Worm (Caenorhabditis elegans) whole organism, L3 larva: Measurements from ENCODE around the gene pacs-1.
A peak's percentile ranks its signal among the peaks of the same experiment; 100 is the strongest.

ENCODE experiments used
- R02D3.7 ChIP-seq: fragments of 150-350 bp; optimal IDR thresholded peaks from 2 replicates; lab custom pipeline; 2014; ENCODE audit warnings: missing biosample characterization, missing genetic modification characterization
- ZK546.5 ChIP-seq: sonication (generic microtip); optimal IDR thresholded peaks from 2 replicates; lab custom pipeline; 2017; ENCODE audit warnings: missing biosample characterization, missing genetic modification characterization
- aly-2 ChIP-seq: fragments of 150-350 bp; optimal IDR thresholded peaks from 2 replicates; lab custom pipeline; 2014; ENCODE audit warnings: missing biosample characterization, missing genetic modification characterization
- ama-1 ChIP-seq: fragments of 150-350 bp; optimal IDR thresholded peaks from 2 replicates; lab custom pipeline; 2018
- ceh-28 ChIP-seq: fragments of 150-350 bp; optimal IDR thresholded peaks from 2 replicates; lab custom pipeline; 2014; ENCODE audit warnings: missing biosample characterization, missing genetic modification reagents, missing genetic modification characterization
- ceh-82 ChIP-seq: fragments of 150-350 bp; optimal IDR thresholded peaks from 2 replicates; lab custom pipeline; 2014; ENCODE audit warnings: missing biosample characterization, missing genetic modification characterization
- daf-12 ChIP-seq: fragments of 150-350 bp; optimal IDR thresholded peaks from 2 replicates; lab custom pipeline; 2014; ENCODE audit warnings: missing biosample characterization, missing genetic modification reagents, missing genetic modification characterization
- egl-27 ChIP-seq: sonication (generic microtip); optimal IDR thresholded peaks from 4 replicates; lab custom pipeline; 2017; ENCODE audit warnings: missing biosample characterization, missing genetic modification reagents, missing genetic modification characterization
- egl-5 ChIP-seq: fragments of 150-350 bp; optimal IDR thresholded peaks from 2 replicates; lab custom pipeline; 2017; ENCODE audit warnings: missing biosample characterization, missing genetic modification reagents, missing genetic modification characterization, inconsistent platforms
- elt-1 ChIP-seq: fragments of 150-350 bp; optimal IDR thresholded peaks from 2 replicates; lab custom pipeline; 2014; ENCODE audit warnings: missing biosample characterization, missing genetic modification characterization
- elt-2 ChIP-seq: sonication (generic microtip); optimal IDR thresholded peaks from 2 replicates; lab custom pipeline; 2016; ENCODE audit warnings: missing genetic modification reagents, mild to moderate bottlenecking, missing genetic modification characterization, missing compliant biosample characterization
- eor-1 ChIP-seq, 2 experiments: fragments of 150-350 bp; optimal IDR thresholded peaks; 2 replicates each; lab custom pipeline; 2014 to 2018; ENCODE audit warnings: missing biosample characterization in 2 of 2, missing genetic modification characterization in 2 of 2
- fkh-10 ChIP-seq: sonication (generic microtip); optimal IDR thresholded peaks from 2 replicates; lab custom pipeline; 2017; ENCODE audit warnings: missing biosample characterization, missing genetic modification reagents, missing genetic modification characterization
- fkh-2 ChIP-seq: fragments of 150-350 bp; optimal IDR thresholded peaks from 2 replicates; lab custom pipeline; 2014; ENCODE audit warnings: missing biosample characterization, missing genetic modification reagents, missing genetic modification characterization
- fos-1 ChIP-seq: fragments of 150-350 bp; optimal IDR thresholded peaks from 2 replicates; lab custom pipeline; 2014; ENCODE audit warnings: missing biosample characterization, missing genetic modification characterization
- hmg-11 ChIP-seq: sonication (generic microtip); optimal IDR thresholded peaks from 2 replicates; lab custom pipeline; 2016; ENCODE audit warnings: missing genetic modification characterization, missing compliant biosample characterization
- jun-1 ChIP-seq: fragments of 150-350 bp; optimal IDR thresholded peaks from 2 replicates; lab custom pipeline; 2014; ENCODE audit warnings: missing biosample characterization, missing genetic modification reagents, missing genetic modification characterization
- lin-15B ChIP-seq: fragments of 150-350 bp; optimal IDR thresholded peaks from 2 replicates; lab custom pipeline; 2014; ENCODE audit warnings: missing biosample characterization, missing genetic modification characterization
- lin-39 ChIP-seq: fragments of 150-350 bp; optimal IDR thresholded peaks from 2 replicates; lab custom pipeline; 2018; ENCODE audit warnings: missing biosample characterization, missing genetic modification reagents, missing genetic modification characterization
- lsy-12 ChIP-seq: sonication (generic microtip); optimal IDR thresholded peaks from 2 replicates; lab custom pipeline; 2016; ENCODE audit warnings: mild to moderate bottlenecking, missing genetic modification characterization, missing compliant biosample characterization
- mml-1 ChIP-seq: fragments of 150-350 bp; sonication (generic microtip); optimal IDR thresholded peaks from 3 replicates; lab custom pipeline; 2014; ENCODE audit warnings: missing biosample characterization, missing genetic modification characterization
- nfya-1 ChIP-seq: sonication (generic microtip); optimal IDR thresholded peaks from 2 replicates; lab custom pipeline; 2017; ENCODE audit warnings: missing genetic modification characterization, mild to moderate bottlenecking, missing compliant biosample characterization, antibody characterized with exemption, moderate library complexity; ENCODE audit not compliant: insufficient read depth
- nhr-11 ChIP-seq: fragments of 150-350 bp; optimal IDR thresholded peaks from 2 replicates; lab custom pipeline; 2014; ENCODE audit warnings: missing biosample characterization, missing genetic modification characterization
- nhr-12 ChIP-seq: fragments of 150-350 bp; optimal IDR thresholded peaks from 2 replicates; lab custom pipeline; 2014; ENCODE audit warnings: missing biosample characterization, missing genetic modification characterization
- nhr-23 ChIP-seq: fragments of 150-350 bp; optimal IDR thresholded peaks from 2 replicates; lab custom pipeline; 2014; ENCODE audit warnings: missing biosample characterization, missing genetic modification reagents, missing genetic modification characterization
- nhr-237 ChIP-seq: fragments of 150-350 bp; optimal IDR thresholded peaks from 2 replicates; lab custom pipeline; 2014; ENCODE audit warnings: missing biosample characterization, missing genetic modification characterization
- nhr-25 ChIP-seq: sonication (generic microtip); optimal IDR thresholded peaks from 2 replicates; lab custom pipeline; 2017; ENCODE audit warnings: missing biosample characterization, missing genetic modification characterization
- nhr-28 ChIP-seq: fragments of 150-350 bp; optimal IDR thresholded peaks from 2 replicates; lab custom pipeline; 2014; ENCODE audit warnings: missing biosample characterization, missing genetic modification characterization
- nhr-43 ChIP-seq: sonication (generic microtip); optimal IDR thresholded peaks from 2 replicates; lab custom pipeline; 2016; ENCODE audit warnings: mild to moderate bottlenecking, missing genetic modification characterization, missing compliant biosample characterization; ENCODE audit not compliant: poor library complexity, severe bottlenecking
- nhr-67 ChIP-seq: fragments of 150-350 bp; optimal IDR thresholded peaks from 2 replicates; lab custom pipeline; 2014; ENCODE audit warnings: missing biosample characterization, missing genetic modification characterization
- nhr-77 ChIP-seq: fragments of 150-350 bp; optimal IDR thresholded peaks from 2 replicates; lab custom pipeline; 2014; ENCODE audit warnings: missing biosample characterization, missing genetic modification characterization
- pha-4 ChIP-seq: fragments of 150-350 bp; optimal IDR thresholded peaks from 2 replicates; lab custom pipeline; 2014; ENCODE audit warnings: missing biosample characterization, missing genetic modification reagents, missing genetic modification characterization
- pqm-1 ChIP-seq: fragments of 150-350 bp; optimal IDR thresholded peaks from 2 replicates; lab custom pipeline; 2017; ENCODE audit warnings: missing biosample characterization, missing genetic modification characterization, inconsistent platforms
- sea-2 ChIP-seq: fragments of 150-350 bp; sonication (generic microtip); optimal IDR thresholded peaks from 4 replicates; lab custom pipeline; 2014; ENCODE audit warnings: missing biosample characterization, missing genetic modification reagents, missing genetic modification characterization
- tbx-2 ChIP-seq: sonication (generic microtip); optimal IDR thresholded peaks from 2 replicates; lab custom pipeline; 2016; ENCODE audit warnings: mild to moderate bottlenecking, missing genetic modification characterization, missing compliant biosample characterization
- unc-39 ChIP-seq: sonication (generic microtip); optimal IDR thresholded peaks from 4 replicates; lab custom pipeline; 2017; ENCODE audit warnings: missing biosample characterization, missing genetic modification characterization
- unc-62 ChIP-seq: fragments of 150-350 bp; sonication (generic microtip); optimal IDR thresholded peaks from 4 replicates; lab custom pipeline; 2014; ENCODE audit warnings: missing biosample characterization, missing genetic modification reagents, missing genetic modification characterization
- zag-1 ChIP-seq: fragments of 150-350 bp; optimal IDR thresholded peaks from 2 replicates; lab custom pipeline; 2014; ENCODE audit warnings: missing biosample characterization, missing genetic modification characterization
- ztf-11 ChIP-seq: fragments of 150-350 bp; optimal IDR thresholded peaks from 2 replicates; lab custom pipeline; 2014; ENCODE audit warnings: missing biosample characterization, missing genetic modification characterization
- ztf-4 ChIP-seq: fragments of 150-350 bp; optimal IDR thresholded peaks from 2 replicates; lab custom pipeline; 2014; ENCODE audit warnings: missing biosample characterization, missing genetic modification characterization

Gene pacs-1

DNA sequence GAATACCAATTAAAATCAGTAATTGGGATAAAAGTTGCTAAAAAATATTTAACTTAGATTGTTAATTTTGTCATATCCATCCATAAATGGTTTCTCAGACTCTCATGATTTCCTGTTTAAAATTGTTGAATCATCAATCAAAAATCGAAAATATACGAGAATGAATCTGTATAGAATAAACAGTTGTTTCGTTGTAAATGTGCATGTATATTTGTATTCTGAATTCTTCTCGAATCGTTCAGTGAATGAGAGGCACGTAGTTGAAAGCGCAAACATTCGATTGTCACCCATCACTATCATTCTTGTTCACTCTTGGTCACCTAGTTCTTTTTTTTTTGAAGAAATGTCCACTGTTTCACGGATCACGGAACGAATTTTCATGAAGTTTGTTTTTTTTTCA is 32.9 kb upstream of the pacs-1 start, which contains the start of gene ptd-2:
ptd-2 (plus strand) TSS at position 301 of the 400 bp plus-strand sequence.
- TF ChIP-seq ZK546.5 (no peak), ceh-82 (no peak), unc-39 (tag; lab: Kevin White, UChicago) (no peak), unc-62 (GFP tag; lab: Kevin White, UChicago) (no peak), nhr-237 (no peak), egl-5 (tag; lab: Kevin White, UChicago) (no peak), jun-1 (tag; lab: Kevin White, UChicago) (no peak), ztf-4 (tag; lab: Kevin White, UChicago) (no peak), lsy-12 (tag; lab: Kevin White, UChicago) (no peak), R02D3.7 (no peak), pha-4 (no peak), daf-12 (tag; lab: Kevin White, UChicago) (no peak), tbx-2 (tag; lab: Kevin White, UChicago) (no peak), fos-1 (tag; lab: Kevin White, UChicago) (no peak), nhr-77 (tag; lab: Kevin White, UChicago) (no peak), fkh-2 (no peak), nhr-11 (tag; lab: Kevin White, UChicago) (no peak), elt-1 (no peak)

DNA sequence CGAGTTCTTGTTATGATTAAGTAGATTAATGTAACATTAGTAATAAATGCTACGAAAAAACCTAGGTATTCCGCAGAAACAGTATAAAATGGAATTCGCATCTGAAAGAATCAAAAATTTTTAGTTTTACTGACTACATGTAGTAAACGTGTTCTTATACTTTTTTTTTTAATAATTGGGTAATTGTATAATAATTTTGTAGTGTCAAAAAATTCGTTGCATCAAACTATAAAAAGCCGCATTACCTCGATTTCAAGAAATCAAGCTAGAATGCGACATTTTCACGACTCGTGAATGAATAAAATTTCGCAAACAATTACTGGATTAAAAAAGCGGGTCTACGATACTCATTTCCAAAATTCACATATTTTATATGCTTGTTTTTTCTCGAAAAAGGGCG is 32.1 kb upstream of the pacs-1 start, which contains the start of gene str-94:
str-94 (minus strand) TSS at position 101 of the 400 bp plus-strand sequence.
- TF ChIP-seq zag-1 (tag; lab: Kevin White, UChicago) (no peak), ceh-82 (no peak), fkh-2 (no peak), ama-1 (lab: Kevin White, UChicago) (no peak), unc-39 (tag; lab: Kevin White, UChicago) (no peak), nhr-12 (tag; lab: Kevin White, UChicago) (no peak), eor-1 (tag; optimal IDR thresholded peaks at IDR 0.05; lab: Kevin White, UChicago) (no peak), elt-2 (tag; lab: Kevin White, UChicago) (no peak), ZK546.5 (no peak), elt-1 (no peak), egl-27 (tag; lab: Kevin White, UChicago) (no peak)

DNA sequence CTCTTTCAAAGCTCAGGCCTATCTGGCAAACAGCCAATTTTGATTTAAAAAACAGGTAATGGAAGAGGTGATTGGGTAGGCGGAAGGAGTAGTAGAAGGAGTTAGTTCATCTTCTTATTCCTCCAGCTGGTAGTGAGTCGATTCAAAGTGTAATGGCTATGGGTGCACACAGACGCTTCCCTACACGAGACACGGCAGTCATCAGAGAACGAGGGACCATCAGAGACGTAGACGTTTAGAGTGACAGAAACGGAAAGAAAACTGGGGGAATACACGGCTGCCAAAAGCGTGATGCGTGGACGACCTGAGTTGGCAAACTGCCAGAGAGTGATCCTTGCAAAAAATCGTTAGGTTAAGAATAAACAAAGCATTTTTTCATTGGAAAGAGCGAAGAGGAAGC is 30.4 kb upstream of the pacs-1 start:
- TF ChIP-seq nhr-12 (tag; lab: Kevin White, UChicago) (no peak), hmg-11 (tag; lab: Kevin White, UChicago) (peak; percentile 37), lin-39 (tag; lab: Kevin White, UChicago) (peak; percentile 56), nfya-1 (peak; percentile 43)

DNA sequence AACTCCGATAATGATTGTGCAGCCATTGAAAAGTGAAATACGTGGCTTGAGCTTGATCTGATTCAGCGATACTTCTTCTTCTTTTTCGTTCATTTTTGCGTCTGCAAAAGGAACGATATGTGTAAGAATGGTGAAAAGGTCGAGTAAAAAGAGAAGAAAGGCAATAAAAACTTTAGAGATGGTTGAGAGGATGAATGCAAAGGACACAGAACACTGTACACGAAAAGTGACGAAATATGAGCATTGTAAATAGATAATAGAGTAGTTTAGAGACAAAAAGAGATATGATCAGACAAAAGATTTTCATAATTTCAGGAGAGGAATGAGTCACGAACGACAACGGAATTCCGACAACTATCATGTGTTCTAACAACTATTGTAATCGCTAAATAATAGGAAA is 29.2 kb upstream of the pacs-1 start, which contains the start of gene aat-2:
aat-2 (minus strand) TSS at position 101 of the 400 bp plus-strand sequence.
- TF ChIP-seq fos-1 (tag; lab: Kevin White, UChicago) (no peak), aly-2 (no peak), zag-1 (tag; lab: Kevin White, UChicago) (no peak), ZK546.5 (no peak), pha-4 (no peak), hmg-11 (tag; lab: Kevin White, UChicago) (no peak), ztf-4 (tag; lab: Kevin White, UChicago) (no peak), nhr-25 (tag; lab: Kevin White, UChicago) (no peak), nhr-28 (tag; lab: Kevin White, UChicago) (no peak), ztf-11 (tag; lab: Kevin White, UChicago) (no peak)
- TF ChIP-seq, all 47 proteins: peak for 0

DNA sequence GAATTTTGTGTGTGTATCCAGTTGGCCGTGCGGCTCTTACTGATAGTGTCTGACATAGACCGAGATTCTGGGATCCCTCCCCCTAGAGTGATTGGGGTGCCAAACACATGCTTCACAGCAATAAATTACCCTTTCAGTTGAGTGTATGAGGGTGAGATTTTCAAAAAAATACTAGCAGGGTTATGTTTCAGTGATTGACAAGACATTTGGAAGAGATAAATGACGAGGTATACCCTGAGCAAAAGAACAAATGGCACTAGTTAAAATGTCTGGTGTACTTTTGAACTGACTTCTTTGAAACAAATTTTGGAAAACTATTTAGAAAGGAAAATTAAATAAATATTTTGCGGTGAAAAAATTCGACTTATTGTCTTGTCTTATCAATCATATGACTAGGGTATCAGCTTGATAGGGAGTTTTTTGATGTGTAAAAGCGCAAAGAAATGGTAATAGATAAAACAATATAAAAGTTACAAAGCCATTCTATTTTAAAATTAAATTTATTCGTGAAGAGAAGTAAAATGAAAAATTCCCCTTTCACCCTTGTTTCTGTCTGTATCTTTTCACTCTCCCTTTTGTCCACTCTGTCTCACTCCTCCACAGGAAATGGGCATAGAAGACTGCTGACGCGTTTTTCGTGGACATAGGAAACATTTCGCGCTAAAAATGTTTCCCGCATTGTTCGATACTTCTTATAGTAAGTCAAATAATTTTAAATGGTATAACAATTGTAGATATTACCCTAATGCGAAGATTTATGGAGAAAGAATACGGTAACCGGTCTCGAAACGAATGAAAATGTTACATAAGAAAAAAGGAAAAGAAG is 26.3 kb upstream of the pacs-1 start, which contains the start of gene glo-4:
glo-4 (minus strand) TSS at position 51 of the 826 bp plus-strand sequence.
- TF ChIP-seq daf-12 (tag; lab: Kevin White, UChicago) (no peak), pqm-1 (tag; lab: Kevin White, UChicago) (peak; percentile 28), tbx-2 (tag; lab: Kevin White, UChicago) (peak; percentile 59), nfya-1 (peak; percentile 79), nhr-23 (tag; lab: Kevin White, UChicago) (peak; percentile 88), fkh-10 (GFP tag; lab: Kevin White, UChicago) (peak; percentile 85), aly-2 (no peak), hmg-11 (tag; lab: Kevin White, UChicago) (peak; percentile 60), lsy-12 (tag; lab: Kevin White, UChicago) (peak; percentile 28), ceh-28 (tag; lab: Kevin White, UChicago) (peak; percentile 55), nhr-25 (tag; lab: Kevin White, UChicago) (peak; percentile 65), elt-2 (tag; lab: Kevin White, UChicago) (peak; percentile 78), nhr-67 (tag; lab: Kevin White, UChicago) (no peak), nhr-28 (tag; lab: Kevin White, UChicago) (no peak), lin-15B (tag; lab: Kevin White, UChicago) (peak; percentile 73), R02D3.7 (peak; percentile 11), sea-2 (GFP tag; lab: Kevin White, UChicago) (no peak), nhr-43 (tag; lab: Kevin White, UChicago) (peak; percentile 51), elt-1 (no peak), egl-5 (tag; lab: Kevin White, UChicago) (peak; percentile 76), lin-39 (tag; lab: Kevin White, UChicago) (peak; percentile 14), mml-1 (tag; lab: Kevin White, UChicago) (no peak), pha-4 (peak; percentile 70), unc-39 (tag; lab: Kevin White, UChicago) (no peak)
